Fruit fly (Drosophila melanogaster) whole organism, embryonic: ENCODE results near the gene Eig71Eg.

ENCODE experiments used
- Abd-B ChIP-seq: fragments of 200-800 bp; sonication (Bioruptor generic); optimal IDR thresholded peaks from 2 replicates; lab custom pipeline; 2018; ENCODE audit warnings: missing biosample characterization, mild to moderate bottlenecking, missing genetic modification characterization, moderate library complexity
- CG10274 ChIP-seq: fragments of 200-800 bp; sonication (Bioruptor generic); optimal IDR thresholded peaks from 3 replicates; lab custom pipeline; 2017; ENCODE audit warnings: missing biosample characterization, mild to moderate bottlenecking, missing genetic modification characterization
- CG10565 ChIP-seq: fragments of 200-800 bp; sonication (Bioruptor generic); optimal IDR thresholded peaks from 3 replicates; lab custom pipeline; 2016; ENCODE audit warnings: missing biosample characterization, mild to moderate bottlenecking, missing genetic modification characterization
- CG11085 ChIP-seq: fragments of 200-800 bp; sonication (Bioruptor generic); IDR thresholded peaks from 2 replicates; pipeline ENCODE4 v1.3.6; 2022; ENCODE audit warnings: missing biosample characterization, missing genetic modification characterization
- CG12071 ChIP-seq: fragments of 200-800 bp; sonication (Bioruptor generic); optimal IDR thresholded peaks from 3 replicates; lab custom pipeline; 2018; ENCODE audit warnings: missing biosample characterization, mild to moderate bottlenecking, missing genetic modification characterization
- CG1233 ChIP-seq: fragments of 200-800 bp; sonication (Bioruptor generic); optimal IDR thresholded peaks from 4 replicates; lab custom pipeline; 2018; ENCODE audit warnings: missing biosample characterization, mild to moderate bottlenecking, missing genetic modification characterization
- CG12391 ChIP-seq: fragments of 200-800 bp; sonication (Bioruptor generic); optimal IDR thresholded peaks from 3 replicates; lab custom pipeline; 2018; ENCODE audit warnings: missing biosample characterization, mild to moderate bottlenecking, missing genetic modification characterization, moderate library complexity
- CG12659 ChIP-seq: fragments of 200-800 bp; sonication (Bioruptor generic); optimal IDR thresholded peaks from 3 replicates; lab custom pipeline; 2017; ENCODE audit warnings: mild to moderate bottlenecking, missing biosample characterization, missing genetic modification reagents, missing genetic modification characterization
- CG13296 ChIP-seq: fragments of 200-800 bp; sonication (Bioruptor generic); optimal IDR thresholded peaks from 3 replicates; lab custom pipeline; 2018; ENCODE audit warnings: missing biosample characterization, mild to moderate bottlenecking, missing genetic modification characterization
- CG14965 ChIP-seq: fragments of 200-800 bp; sonication (Bioruptor generic); optimal IDR thresholded peaks from 2 replicates; lab custom pipeline; 2016; ENCODE audit warnings: missing biosample characterization, missing genetic modification characterization, borderline replicate concordance
- CG1529 ChIP-seq: fragments of 200-800 bp; sonication (Bioruptor generic); optimal IDR thresholded peaks from 3 replicates; lab custom pipeline; 2018; ENCODE audit warnings: missing biosample characterization, missing genetic modification characterization
- CG1647 ChIP-seq: fragments of 200-800 bp; sonication (Bioruptor generic); optimal IDR thresholded peaks from 3 replicates; lab custom pipeline; 2016; ENCODE audit warnings: missing biosample characterization, missing genetic modification characterization
- CG16815 ChIP-seq: fragments of 200-800 bp; sonication (Bioruptor generic); optimal IDR thresholded peaks from 3 replicates; lab custom pipeline; 2017; ENCODE audit warnings: missing biosample characterization, mild to moderate bottlenecking, missing genetic modification characterization
- CG2678 ChIP-seq: fragments of 200-800 bp; sonication (Bioruptor generic); optimal IDR thresholded peaks from 3 replicates; lab custom pipeline; 2019; ENCODE audit warnings: missing biosample characterization, mild to moderate bottlenecking, missing genetic modification characterization, moderate library complexity
- CG30403 ChIP-seq: fragments of 200-800 bp; sonication (Bioruptor generic); optimal IDR thresholded peaks from 3 replicates; lab custom pipeline; 2016; ENCODE audit warnings: missing biosample characterization, missing genetic modification characterization
- CG33213 ChIP-seq: fragments of 200-800 bp; sonication (Bioruptor generic); optimal IDR thresholded peaks from 3 replicates; lab custom pipeline; 2016; ENCODE audit warnings: missing biosample characterization, missing genetic modification characterization
- CG3726 ChIP-seq: fragments of 200-800 bp; sonication (Bioruptor generic); IDR thresholded peaks from 3 replicates; pipeline ENCODE4, ENCODE4 v1.3.6; 2022; ENCODE audit warnings: missing biosample characterization, missing genetic modification characterization
- CG42726 ChIP-seq: fragments of 200-800 bp; sonication (Bioruptor generic); IDR thresholded peaks from 2 replicates; pipeline ENCODE4 v1.3.6; 2022; ENCODE audit warnings: missing biosample characterization, missing genetic modification characterization; ENCODE audit not compliant: partially characterized antibody
- CG4328 ChIP-seq: fragments of 200-800 bp; sonication (Bioruptor generic); optimal IDR thresholded peaks from 3 replicates; lab custom pipeline; 2017; ENCODE audit warnings: missing biosample characterization, missing genetic modification reagents, missing genetic modification characterization
- CG4617 ChIP-seq: fragments of 200-800 bp; sonication (Bioruptor generic); optimal IDR thresholded peaks from 3 replicates; lab custom pipeline; 2016; ENCODE audit warnings: missing biosample characterization, missing genetic modification characterization, borderline replicate concordance
- CG4707 ChIP-seq: fragments of 200-800 bp; sonication (Bioruptor generic); optimal IDR thresholded peaks from 2 replicates; lab custom pipeline; 2018; ENCODE audit warnings: missing biosample characterization, mild to moderate bottlenecking, missing genetic modification characterization, moderate library complexity
- CG7357 ChIP-seq: fragments of 200-800 bp; sonication (Bioruptor generic); IDR thresholded peaks from 3 replicates; pipeline ENCODE4 v1.3.6; 2022; ENCODE audit warnings: missing biosample characterization, missing genetic modification characterization
- CG7556 ChIP-seq: fragments of 200-800 bp; sonication (Bioruptor generic); optimal IDR thresholded peaks from 2 replicates; lab custom pipeline; 2017; ENCODE audit warnings: missing biosample characterization, mild to moderate bottlenecking, missing genetic modification characterization
- CG7745 ChIP-seq: fragments of 200-800 bp; sonication (Bioruptor generic); optimal IDR thresholded peaks from 2 replicates; lab custom pipeline; 2018; ENCODE audit warnings: missing biosample characterization, mild to moderate bottlenecking, missing genetic modification characterization, moderate library complexity
- CG9215 ChIP-seq: fragments of 200-800 bp; sonication (Bioruptor generic); IDR thresholded peaks from 2 replicates; pipeline ENCODE4 v1.3.6; 2022; ENCODE audit warnings: missing biosample characterization, missing genetic modification characterization
- CG9609 ChIP-seq: fragments of 200-800 bp; sonication (Bioruptor generic); optimal IDR thresholded peaks from 3 replicates; lab custom pipeline; 2016; ENCODE audit warnings: missing biosample characterization, missing genetic modification characterization
- Camta ChIP-seq: fragments of 200-800 bp; sonication (Bioruptor generic); optimal IDR thresholded peaks from 2 replicates; lab custom pipeline; 2016; ENCODE audit warnings: missing biosample characterization, missing genetic modification characterization
- Chrac-16 ChIP-seq: fragments of 200-800 bp; sonication (Bioruptor generic); optimal IDR thresholded peaks from 3 replicates; lab custom pipeline; 2016; ENCODE audit warnings: missing biosample characterization, missing genetic modification characterization
- Dll ChIP-seq: fragments of 200-800 bp; sonication (Bioruptor generic); IDR thresholded peaks from 4 replicates; pipeline ENCODE4 v1.3.6; 2022; ENCODE audit warnings: missing biosample characterization, missing genetic modification characterization; ENCODE audit not compliant: partially characterized antibody
- Elba2 ChIP-seq: fragments of 200-800 bp; sonication (Bioruptor generic); optimal IDR thresholded peaks from 3 replicates; lab custom pipeline; 2016; ENCODE audit warnings: missing biosample characterization, missing genetic modification characterization
- HLH3B ChIP-seq: fragments of 200-800 bp; sonication (Bioruptor generic); IDR thresholded peaks from 2 replicates; pipeline ENCODE4 v1.3.6; 2022; ENCODE audit warnings: missing biosample characterization, missing genetic modification characterization
- NFAT ChIP-seq: fragments of 200-800 bp; sonication (Bioruptor generic); IDR thresholded peaks from 2 replicates; pipeline ENCODE4 v1.3.6; 2022; ENCODE audit warnings: missing biosample characterization, missing genetic modification characterization
- NK7.1 ChIP-seq: fragments of 200-800 bp; sonication (Bioruptor generic); optimal IDR thresholded peaks from 3 replicates; lab custom pipeline; 2016; ENCODE audit warnings: missing biosample characterization, missing genetic modification characterization
- Neu2 ChIP-seq: fragments of 200-800 bp; sonication (Bioruptor generic); optimal IDR thresholded peaks from 3 replicates; lab custom pipeline; 2016; ENCODE audit warnings: missing biosample characterization, missing genetic modification characterization, borderline replicate concordance
- Sry-δ ChIP-seq: fragments of 200-800 bp; sonication (Bioruptor generic); optimal IDR thresholded peaks from 2 replicates; lab custom pipeline; 2016; ENCODE audit warnings: missing biosample characterization, missing genetic modification characterization
- TFAM ChIP-seq: fragments of 200-800 bp; sonication (Bioruptor generic); optimal IDR thresholded peaks from 2 replicates; lab custom pipeline; 2017; ENCODE audit warnings: missing biosample characterization, missing genetic modification characterization, inconsistent platforms
- ap ChIP-seq: fragments of 200-800 bp; sonication (Bioruptor generic); IDR thresholded peaks from 2 replicates; pipeline ENCODE4 v1.3.6; 2022; ENCODE audit warnings: missing biosample characterization, missing genetic modification characterization
- caup ChIP-seq: fragments of 200-800 bp; sonication (Bioruptor generic); optimal IDR thresholded peaks from 3 replicates; lab custom pipeline; 2017; ENCODE audit warnings: missing biosample characterization, mild to moderate bottlenecking, missing genetic modification characterization, moderate library complexity; ENCODE audit not compliant: severe bottlenecking
- chm ChIP-seq: fragments of 200-800 bp; sonication (Bioruptor generic); IDR thresholded peaks from 2 replicates; pipeline ENCODE4 v1.3.6; 2022; ENCODE audit warnings: missing biosample characterization, missing genetic modification characterization
- da ChIP-seq: fragments of 200-800 bp; sonication (Bioruptor generic); optimal IDR thresholded peaks from 2 replicates; lab custom pipeline; 2016; ENCODE audit warnings: missing biosample characterization, missing genetic modification characterization
- dm ChIP-seq: fragments of 200-800 bp; sonication (Bioruptor generic); optimal IDR thresholded peaks from 3 replicates; lab custom pipeline; 2016; ENCODE audit warnings: missing biosample characterization, missing genetic modification characterization
- dpn ChIP-seq, 2 experiments: fragments of 200-800 bp; sonication (Bioruptor generic); optimal IDR thresholded peaks; 3 replicates each; lab custom pipeline; 2016; ENCODE audit warnings: missing biosample characterization in 2 of 2, missing genetic modification characterization in 2 of 2
- fd3F ChIP-seq: fragments of 200-800 bp; sonication (Bioruptor generic); optimal IDR thresholded peaks from 2 replicates; lab custom pipeline; 2018; ENCODE audit warnings: missing biosample characterization, mild to moderate bottlenecking, missing genetic modification characterization, moderate library complexity
- jing ChIP-seq: fragments of 200-800 bp; sonication (Bioruptor generic); optimal IDR thresholded peaks from 2 replicates; lab custom pipeline; 2018; ENCODE audit warnings: missing biosample characterization, mild to moderate bottlenecking, missing genetic modification characterization
- klu ChIP-seq: fragments of 200-800 bp; sonication (Bioruptor generic); IDR thresholded peaks from 2 replicates; pipeline ENCODE4 v1.3.6; 2022; ENCODE audit warnings: missing biosample characterization, missing genetic modification characterization
- lilli ChIP-seq: fragments of 200-800 bp; sonication (Bioruptor generic); optimal IDR thresholded peaks from 3 replicates; lab custom pipeline; 2016; ENCODE audit warnings: missing biosample characterization, missing genetic modification characterization
- mam ChIP-seq: fragments of 200-800 bp; sonication (Bioruptor generic); optimal IDR thresholded peaks from 3 replicates; lab custom pipeline; 2016; ENCODE audit warnings: missing biosample characterization, missing genetic modification characterization
- nom ChIP-seq: fragments of 200-800 bp; sonication (Bioruptor generic); optimal IDR thresholded peaks from 2 replicates; lab custom pipeline; 2017; ENCODE audit warnings: missing biosample characterization, missing genetic modification characterization, mild to moderate bottlenecking, moderate library complexity, missing genetic modification reagents
- ro ChIP-seq: fragments of 200-800 bp; sonication (Bioruptor generic); IDR thresholded peaks from 2 replicates; pipeline ENCODE4 v1.3.6; 2022; ENCODE audit warnings: missing biosample characterization, missing genetic modification characterization
- sim ChIP-seq: fragments of 200-800 bp; sonication (Bioruptor generic); IDR thresholded peaks from 2 replicates; pipeline ENCODE4 v1.3.6; 2022; ENCODE audit warnings: missing biosample characterization, missing genetic modification characterization
- tll ChIP-seq, 2 experiments: fragments of 200-800 bp in 1 of 2; fragments of >200 bp in 1 of 2; sonication (Bioruptor generic) in 1 of 2; optimal IDR thresholded peaks; 2 replicates each; lab custom pipeline; 2017 to 2019; ENCODE audit warnings: missing biosample characterization in 2 of 2, missing genetic modification characterization in 2 of 2, mild to moderate bottlenecking in 1 of 2, moderate library complexity in 1 of 2
- usp ChIP-seq: fragments of >200 bp; optimal IDR thresholded peaks from 2 replicates; lab custom pipeline; 2017; ENCODE audit warnings: missing biosample characterization, missing genetic modification characterization

Gene Eig71Eg

dm6 chr3L:15616490-15616889 is 40.9 kb upstream of the Eig71Eg start (continued):
- TF ChIP-seq ro, result no peak
- TF ChIP-seq CG4617 (GFP tag; lab: Kevin White, UChicago), result no peak
- peak; percentile 30 for TF ChIP-seq CG12391 (tag; lab: Kevin White, UChicago)
- TF ChIP-seq usp (GFP tag; lab: Kevin White, UChicago), result no peak
- no peak for TF ChIP-seq lilli (GFP tag; lab: Kevin White, UChicago)
- TF ChIP-seq Neu2, result no peak
- no peak for TF ChIP-seq CG9609 (GFP tag; lab: Kevin White, UChicago)
- TF ChIP-seq CG12071 (GFP tag; lab: Kevin White, UChicago), result no peak
- no peak for TF ChIP-seq Abd-B (GFP tag; lab: Kevin White, UChicago)
- no peak for TF ChIP-seq mam (GFP tag; lab: Kevin White, UChicago)
- no peak for TF ChIP-seq Chrac-16
- TF ChIP-seq CG10274 (GFP tag; lab: Kevin White, UChicago), result no peak
- TF ChIP-seq NFAT (GFP tag; lab: Robert Waterston, UW), result no peak
- no peak for TF ChIP-seq CG7745 (tag; lab: Kevin White, UChicago)
- no peak for TF ChIP-seq Dll
- no peak for TF ChIP-seq CG4328 (GFP tag; lab: Kevin White, UChicago)
- TF ChIP-seq Camta (GFP tag; lab: Kevin White, UChicago), result no peak
- TF ChIP-seq CG9215 (GFP tag; lab: Robert Waterston, UW), result no peak
- no peak for TF ChIP-seq CG7357
- TF ChIP-seq CG3726 (GFP tag; lab: Robert Waterston, UW), result no peak
- no peak for TF ChIP-seq Elba2 (GFP tag; lab: Kevin White, UChicago)
- no peak for TF ChIP-seq TFAM (GFP tag; lab: Kevin White, UChicago)
- no peak for TF ChIP-seq CG42726 (GFP tag; lab: Robert Waterston, UW)
- no peak for TF ChIP-seq Sry-δ (GFP tag; lab: Kevin White, UChicago)
- no peak for TF ChIP-seq tll (GFP tag; optimal IDR thresholded peaks at IDR 0.05; lab: Kevin White, UChicago)
- TF ChIP-seq nom (GFP tag; lab: Kevin White, UChicago), result no peak
- no peak for TF ChIP-seq CG13296 (GFP tag; lab: Kevin White, UChicago)
- TF ChIP-seq NK7.1 (GFP tag; lab: Kevin White, UChicago), result no peak
- TF ChIP-seq sim (GFP tag; lab: Robert Waterston, UW), result no peak
- no peak for TF ChIP-seq klu (GFP tag; lab: Robert Waterston, UW)
- no peak for TF ChIP-seq dm
- peak; percentile 31 for TF ChIP-seq CG1233
- TF ChIP-seq CG11085, result no peak
- no peak for TF ChIP-seq fd3F
- TF ChIP-seq CG16815 (GFP tag; lab: Kevin White, UChicago), result no peak
- no peak for TF ChIP-seq jing (GFP tag; lab: Kevin White, UChicago)
- TF ChIP-seq CG10565 (GFP tag; lab: Kevin White, UChicago), result no peak
- TF ChIP-seq HLH3B (GFP tag; lab: Robert Waterston, UW), result no peak
- TF ChIP-seq CG7556, result peak; percentile 52
- no peak for TF ChIP-seq CG1647 (GFP tag; lab: Kevin White, UChicago)
- no peak for TF ChIP-seq da (GFP tag; lab: Kevin White, UChicago)
- no peak for TF ChIP-seq CG30403 (GFP tag; lab: Kevin White, UChicago)
- TF ChIP-seq CG4707, result no peak
- no peak for TF ChIP-seq chm
- TF ChIP-seq CG1529, result no peak
- peak; percentile 17 for TF ChIP-seq CG12659
- TF ChIP-seq ap (GFP tag; lab: Robert Waterston, UW), result no peak
- TF ChIP-seq CG33213 (GFP tag; lab: Kevin White, UChicago), result no peak
- peak; percentile 73 for TF ChIP-seq CG2678
- TF ChIP-seq CG14965 (GFP tag; lab: Kevin White, UChicago), result no peak
- no peak for TF ChIP-seq caup (GFP tag; lab: Kevin White, UChicago)
- TF ChIP-seq dpn (GFP tag; optimal IDR thresholded peaks at IDR 0.05; lab: Kevin White, UChicago), result no peak
